Worm (Caenorhabditis elegans) whole organism, L4 larva: ENCODE measurements around the gene T25B6.4.

Experiments
- F44E2.7 ChIP-seq: fragments of 200-800 bp; sonication (Bioruptor generic); IDR thresholded peaks from 2 replicates; pipeline ENCODE4 v2.1.2; 2022; ENCODE audit warnings: missing genetic modification characterization, missing compliant biosample characterization
- F49E8.2 ChIP-seq: sonication (generic microtip); optimal IDR thresholded peaks from 2 replicates; lab custom pipeline; 2016; ENCODE audit warnings: missing compliant biosample characterization, mild to moderate bottlenecking, missing genetic modification characterization, borderline replicate concordance
- R02D3.7 ChIP-seq: fragments of 150-350 bp; sonication (generic microtip); optimal IDR thresholded peaks from 3 replicates; lab custom pipeline; 2014; ENCODE audit warnings: missing biosample characterization, missing genetic modification characterization
- Y105C5A.15 ChIP-seq: fragments of 200-800 bp; sonication (Bioruptor generic); IDR thresholded peaks from 2 replicates; pipeline ENCODE4 v1.3.6; 2022; ENCODE audit warnings: missing genetic modification characterization, missing compliant biosample characterization
- Y5F2A.4 ChIP-seq: fragments of 200-800 bp; sonication (Bioruptor generic); optimal IDR thresholded peaks from 2 replicates; lab custom pipeline; 2018; ENCODE audit warnings: mild to moderate bottlenecking, missing genetic modification characterization, missing compliant biosample characterization
- ZK337.2 ChIP-seq: fragments of 200-800 bp; sonication (Bioruptor generic); IDR thresholded peaks from 2 replicates; pipeline ENCODE4 v1.3.6; 2022; ENCODE audit warnings: missing genetic modification reagents, missing genetic modification characterization, missing compliant biosample characterization
- ZK546.5 ChIP-seq, 2 experiments: sonication (generic microtip); optimal IDR thresholded peaks; 2 replicates each; lab custom pipeline; 2017; ENCODE audit warnings: missing biosample characterization in 2 of 2, missing genetic modification characterization in 2 of 2
- ama-1 ChIP-seq: fragments of 150-350 bp; optimal IDR thresholded peaks from 2 replicates; lab custom pipeline; 2014; ENCODE audit warnings: inconsistent platforms, mixed read lengths
- attf-4 ChIP-seq: sonication (generic microtip); optimal IDR thresholded peaks from 3 replicates; lab custom pipeline; 2017; ENCODE audit warnings: missing biosample characterization, missing genetic modification characterization
- ceh-28 ChIP-seq: fragments of 150-350 bp; optimal IDR thresholded peaks from 2 replicates; lab custom pipeline; 2014; ENCODE audit warnings: missing biosample characterization, missing genetic modification reagents, missing genetic modification characterization
- ceh-32 ChIP-seq: sonication (generic microtip); optimal IDR thresholded peaks from 2 replicates; lab custom pipeline; 2016; ENCODE audit warnings: mild to moderate bottlenecking, missing genetic modification characterization, missing compliant biosample characterization; ENCODE audit not compliant: poor library complexity
- ceh-62 ChIP-seq: sonication (generic microtip); optimal IDR thresholded peaks from 2 replicates; lab custom pipeline; 2017; ENCODE audit warnings: missing biosample characterization, missing genetic modification characterization
- ceh-82 ChIP-seq: sonication (generic microtip); optimal IDR thresholded peaks from 2 replicates; lab custom pipeline; 2017; ENCODE audit warnings: missing biosample characterization, missing genetic modification characterization
- ces-1 ChIP-seq: fragments of 150-350 bp; sonication (generic microtip); optimal IDR thresholded peaks from 4 replicates; lab custom pipeline; 2014; ENCODE audit warnings: missing biosample characterization, missing genetic modification reagents, missing genetic modification characterization
- cey-2 ChIP-seq: sonication (generic microtip); optimal IDR thresholded peaks from 3 replicates; lab custom pipeline; 2017; ENCODE audit warnings: missing genetic modification characterization, mild to moderate bottlenecking, missing compliant biosample characterization, antibody characterized with exemption, borderline replicate concordance; ENCODE audit not compliant: insufficient read depth
- daf-16 ChIP-seq, 3 experiments: sonication (generic microtip); optimal IDR thresholded peaks; 2 replicates each; lab custom pipeline; 2016 to 2017; ENCODE audit warnings: missing genetic modification characterization in 3 of 3, missing genetic modification reagents in 3 of 3, mild to moderate bottlenecking in 2 of 3, missing compliant biosample characterization in 2 of 3, missing biosample characterization in 1 of 3, moderate library complexity in 1 of 3
- daf-19 ChIP-seq: fragments of 200-800 bp; sonication (Bioruptor generic); conservative IDR thresholded peaks from 2 replicates; pipeline ENCODE4 v1.3.6; 2022; ENCODE audit warnings: missing genetic modification characterization, missing compliant biosample characterization
- daf-8 ChIP-seq: fragments of 200-800 bp; sonication (Bioruptor generic); IDR thresholded peaks from 2 replicates; pipeline ENCODE4 v1.3.6; 2022; ENCODE audit warnings: missing genetic modification characterization, missing compliant biosample characterization
- duxl-1 ChIP-seq: sonication (generic microtip); optimal IDR thresholded peaks from 2 replicates; lab custom pipeline; 2016; ENCODE audit warnings: mild to moderate bottlenecking, missing genetic modification characterization, moderate library complexity, missing compliant biosample characterization; ENCODE audit not compliant: poor library complexity
- dve-1 ChIP-seq: sonication (generic microtip); optimal IDR thresholded peaks from 2 replicates; lab custom pipeline; 2017; ENCODE audit warnings: antibody characterized with exemption, mild to moderate bottlenecking, missing genetic modification characterization, missing compliant biosample characterization; ENCODE audit not compliant: insufficient read depth
- gei-8 ChIP-seq: fragments of 200-800 bp; sonication (Bioruptor generic); optimal IDR thresholded peaks from 2 replicates; lab custom pipeline; 2018; ENCODE audit warnings: mild to moderate bottlenecking, missing genetic modification characterization, missing compliant biosample characterization
- hlh-30 ChIP-seq: sonication (generic microtip); optimal IDR thresholded peaks from 2 replicates; lab custom pipeline; 2017; ENCODE audit warnings: antibody characterized with exemption, mild to moderate bottlenecking, missing genetic modification characterization, missing compliant biosample characterization; ENCODE audit not compliant: insufficient read depth
- lir-3 ChIP-seq: sonication (generic microtip); optimal IDR thresholded peaks from 2 replicates; lab custom pipeline; 2016; ENCODE audit warnings: mild to moderate bottlenecking, missing genetic modification characterization, missing compliant biosample characterization
- lsy-2 ChIP-seq, 2 experiments: fragments of 150-350 bp in 1 of 2; sonication (generic microtip) in 1 of 2; optimal IDR thresholded peaks; 2 replicates each; lab custom pipeline; 2014 to 2017; ENCODE audit warnings: missing biosample characterization in 2 of 2, missing genetic modification characterization in 2 of 2
- mxl-3 ChIP-seq: fragments of 200-800 bp; sonication (Bioruptor generic); optimal IDR thresholded peaks from 2 replicates; lab custom pipeline; 2018; ENCODE audit warnings: mild to moderate bottlenecking, missing genetic modification characterization, missing compliant biosample characterization
- nhr-111 ChIP-seq: fragments of 200-800 bp; sonication (Bioruptor generic); optimal IDR thresholded peaks from 2 replicates; lab custom pipeline; 2018; ENCODE audit warnings: mild to moderate bottlenecking, missing genetic modification characterization, missing compliant biosample characterization
- nhr-28 ChIP-seq: fragments of 150-350 bp; optimal IDR thresholded peaks from 2 replicates; lab custom pipeline; 2014; ENCODE audit warnings: missing biosample characterization, missing genetic modification characterization
- nhr-42 ChIP-seq: fragments of 200-800 bp; sonication (Bioruptor generic); IDR thresholded peaks from 2 replicates; pipeline ENCODE4 v1.3.6; 2022; ENCODE audit warnings: missing genetic modification characterization, missing compliant biosample characterization
- nhr-76 ChIP-seq: fragments of 150-350 bp; optimal IDR thresholded peaks from 2 replicates; lab custom pipeline; 2014; ENCODE audit warnings: missing biosample characterization, missing genetic modification characterization
- pha-4 ChIP-seq, 2 experiments: fragments of 150-350 bp in 1 of 2; fragments of 200-800 bp in 1 of 2; sonication (Bioruptor generic) in 1 of 2; IDR thresholded peaks in 1 of 2; optimal IDR thresholded peaks in 1 of 2; 2 replicates each; pipeline versions ENCODE4 v1.3.6 to Lab custom; 2014 to 2022; ENCODE audit warnings: missing genetic modification characterization in 2 of 2, missing genetic modification reagents in 2 of 2, missing biosample characterization in 1 of 2, missing compliant biosample characterization in 1 of 2
- php-3 ChIP-seq: fragments of 200-800 bp; sonication (Bioruptor generic); IDR thresholded peaks from 2 replicates; pipeline ENCODE4 v1.3.6; 2022; ENCODE audit warnings: missing genetic modification reagents, missing genetic modification characterization, missing compliant biosample characterization
- pqm-1 ChIP-seq: sonication (generic microtip); optimal IDR thresholded peaks from 2 replicates; lab custom pipeline; 2017; ENCODE audit warnings: missing biosample characterization, missing genetic modification characterization
- saeg-2 ChIP-seq: fragments of 200-800 bp; sonication (Bioruptor generic); IDR thresholded peaks from 2 replicates; pipeline ENCODE4 v1.3.6; 2022; ENCODE audit warnings: missing genetic modification reagents, missing genetic modification characterization, missing compliant biosample characterization
- sdz-12 ChIP-seq: fragments of 200-800 bp; sonication (Bioruptor generic); optimal IDR thresholded peaks from 2 replicates; lab custom pipeline; 2018; ENCODE audit warnings: mild to moderate bottlenecking, missing genetic modification characterization, missing compliant biosample characterization
- spr-3 ChIP-seq: fragments of 200-800 bp; sonication (Bioruptor generic); optimal IDR thresholded peaks from 2 replicates; lab custom pipeline; 2018; ENCODE audit warnings: mild to moderate bottlenecking, missing genetic modification characterization, missing compliant biosample characterization
- tra-1 ChIP-seq: fragments of 200-800 bp; sonication (Bioruptor generic); IDR thresholded peaks from 2 replicates; pipeline ENCODE4 v1.3.6; 2022; ENCODE audit warnings: missing genetic modification reagents, missing genetic modification characterization, missing compliant biosample characterization
- unc-39 ChIP-seq: sonication (generic microtip); optimal IDR thresholded peaks from 2 replicates; lab custom pipeline; 2017; ENCODE audit warnings: missing biosample characterization, missing genetic modification characterization
- unc-62 ChIP-seq, 3 experiments: fragments of 150-350 bp in 1 of 3; sonication (generic microtip); optimal IDR thresholded peaks in 2 of 3; peaks in 1 of 3; 1 replicate in 1 of 3; 2 replicates in 2 of 3; lab custom pipeline; 2014 to 2017; ENCODE audit warnings: missing biosample characterization in 3 of 3, missing genetic modification characterization in 3 of 3, missing genetic modification reagents in 3 of 3, missing genotype in 1 of 3
- vab-7 ChIP-seq: fragments of 200-800 bp; sonication (Bioruptor generic); IDR thresholded peaks from 2 replicates; pipeline ENCODE4 v1.3.6; 2022; ENCODE audit warnings: missing genetic modification reagents, missing genetic modification characterization, missing compliant biosample characterization
- zag-1 ChIP-seq: fragments of 150-350 bp; optimal IDR thresholded peaks from 2 replicates; lab custom pipeline; 2014; ENCODE audit warnings: missing biosample characterization, missing genetic modification characterization
- zfp-2 ChIP-seq: sonication (generic microtip); optimal IDR thresholded peaks from 2 replicates; lab custom pipeline; 2016; ENCODE audit warnings: mild to moderate bottlenecking, missing genetic modification characterization, missing compliant biosample characterization
- zip-11 ChIP-seq: fragments of 200-800 bp; sonication (Bioruptor generic); IDR thresholded peaks from 2 replicates; pipeline ENCODE4 v1.3.6; 2022; ENCODE audit warnings: missing genetic modification characterization, missing compliant biosample characterization
- zip-2 ChIP-seq: fragments of 150-350 bp; optimal IDR thresholded peaks from 2 replicates; lab custom pipeline; 2014; ENCODE audit warnings: missing biosample characterization, missing genetic modification characterization
- ztf-7 ChIP-seq: fragments of 150-350 bp; optimal IDR thresholded peaks from 2 replicates; lab custom pipeline; 2014; ENCODE audit warnings: missing biosample characterization, missing genetic modification characterization

The T25B6.4 gene

ce11 chrX:9015420-9015819 lies at the start of gene T25B6.4:
TSS of gene T25B6.4 (plus strand) at chrX:9015720.
- TF ChIP-seq zip-2 (tag; lab: Kevin White, UChicago) (no peak), nhr-76 (tag; lab: Kevin White, UChicago) (no peak), ceh-32 (tag; lab: Kevin White, UChicago) (no peak), daf-8 (GFP tag; lab: Robert Waterston, UW) (no peak), cey-2 (tag; lab: Kevin White, UChicago) (no peak), unc-39 (no peak), ceh-62 (tag; lab: Kevin White, UChicago) (no peak)

ce11 chrX:8969111-8970048 lies 46.1 kb upstream of the T25B6.4 start:
- peak in 1 of 2 experiments; percentile 12 for TF ChIP-seq lsy-2 (tag; optimal IDR thresholded peaks at IDR 0.05; lab: Kevin White, UChicago)
- TF ChIP-seq php-3: no peak
- TF ChIP-seq pha-4 (GFP tag; IDR thresholded peaks at IDR 0.05; lab: Robert Waterston, UW): peak; percentile 51; the same call in 1 of the 2 replicates
- TF ChIP-seq pha-4 (tag; optimal IDR thresholded peaks at IDR 0.05; lab: Kevin White, UChicago): no peak
- no peak for TF ChIP-seq zip-11
- peak; percentile 27 for TF ChIP-seq hlh-30 (tag; lab: Kevin White, UChicago)
- TF ChIP-seq spr-3: no peak
- TF ChIP-seq daf-19 (GFP tag; lab: Robert Waterston, UW): no peak; the same call in 1 of the 2 replicates
- no peak for TF ChIP-seq ZK337.2 (GFP tag; lab: Robert Waterston, UW)
- no peak for TF ChIP-seq sdz-12 (GFP tag; lab: Kevin White, UChicago)
- TF ChIP-seq ztf-7 (tag; lab: Kevin White, UChicago): peak; percentile 41
- TF ChIP-seq F49E8.2 (tag; lab: Kevin White, UChicago): peak; percentile 8
- no peak for TF ChIP-seq gei-8 (GFP tag; lab: Kevin White, UChicago)
- 0 out of 2 replicates have a peak, but pooled peaks have one; percentile 32 for TF ChIP-seq F44E2.7 (GFP tag; lab: Robert Waterston, UW)
- TF ChIP-seq attf-4 (tag; lab: Kevin White, UChicago): no peak
- TF ChIP-seq pqm-1 (tag; lab: Kevin White, UChicago): no peak
- no peak for TF ChIP-seq ceh-28 (tag; lab: Kevin White, UChicago)
- no peak for TF ChIP-seq ZK546.5 (tag; optimal IDR thresholded peaks at IDR 0.05; lab: Kevin White, UChicago)
- no peak for TF ChIP-seq unc-62 (GFP tag; optimal IDR thresholded peaks at IDR 0.05 in 1 of 2; lab: Kevin White, UChicago)
- TF ChIP-seq unc-62 (tag; optimal IDR thresholded peaks at IDR 0.05; lab: Kevin White, UChicago): no peak
- TF ChIP-seq ceh-82 (tag; lab: Kevin White, UChicago): no peak
- TF ChIP-seq ama-1 (lab: Kevin White, UChicago): no peak
- no peak for TF ChIP-seq nhr-42 (GFP tag; lab: Robert Waterston, UW)
- no peak for TF ChIP-seq ceh-62 (tag; lab: Kevin White, UChicago)
- TF ChIP-seq Y5F2A.4 (GFP tag; lab: Kevin White, UChicago): peak; percentile 34
- no peak for TF ChIP-seq ces-1 (GFP tag; lab: Kevin White, UChicago)
- TF ChIP-seq zag-1 (tag; lab: Kevin White, UChicago): no peak
- TF ChIP-seq mxl-3: peak; percentile 13
- no peak for TF ChIP-seq R02D3.7 (tag; lab: Kevin White, UChicago)
- no peak for TF ChIP-seq Y105C5A.15 (GFP tag; lab: Robert Waterston, UW)
- TF ChIP-seq daf-16 (GFP tag; optimal IDR thresholded peaks at IDR 0.05; lab: Kevin White, UChicago): peak; percentile 7 to 16
- TF ChIP-seq daf-16 (tag; optimal IDR thresholded peaks at IDR 0.05; lab: Kevin White, UChicago): peak; percentile 38
- TF ChIP-seq cey-2 (tag; lab: Kevin White, UChicago): no peak
- TF ChIP-seq dve-1 (tag; lab: Kevin White, UChicago): peak; percentile 20
- TF ChIP-seq nhr-111: peak; percentile 70
- no peak; the same call in 1 of the 2 replicates for TF ChIP-seq vab-7
- TF ChIP-seq unc-39: no peak
- TF ChIP-seq zfp-2: no peak
- peak; percentile 31; the same call in 1 of the 2 replicates for TF ChIP-seq saeg-2 (GFP tag; lab: Robert Waterston, UW)
- no peak for TF ChIP-seq duxl-1 (tag; lab: Kevin White, UChicago)
- TF ChIP-seq lir-3 (tag; lab: Kevin White, UChicago): peak; percentile 63
- TF ChIP-seq ceh-32 (tag; lab: Kevin White, UChicago): no peak
- TF ChIP-seq tra-1 (GFP tag; lab: Robert Waterston, UW): no peak
- TF ChIP-seq nhr-76 (tag; lab: Kevin White, UChicago): no peak
- TF ChIP-seq nhr-28 (tag; lab: Kevin White, UChicago): no peak
